Worm (Caenorhabditis elegans): ENCODE data around the gene nhr-190.

nhr-190 gene

DNA sequence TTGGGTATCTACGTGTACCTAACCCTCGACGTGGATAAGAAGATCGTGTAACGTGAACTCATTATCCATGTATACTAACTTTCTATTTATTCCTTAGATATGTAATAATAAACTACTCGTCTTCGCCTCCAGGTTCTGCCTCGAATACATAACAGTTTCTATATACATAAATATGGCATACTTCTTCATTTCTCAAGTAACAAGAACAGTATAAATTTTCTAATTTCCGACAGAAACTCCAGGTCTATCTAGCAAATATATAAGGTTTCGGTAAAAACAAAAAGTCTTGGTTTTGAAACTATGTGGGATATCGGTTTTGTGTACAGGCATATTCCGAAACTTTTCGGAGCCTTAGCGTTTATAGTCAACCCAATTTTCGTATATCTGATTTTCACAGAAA, 4.4 kb downstream of the nhr-190 start, which contains the start of gene srj-37:
srj-37 (plus strand) TSS at position 301 of the 400 bp plus-strand sequence.
- no peak for TF ChIP-seq tra-1 (GFP tag; IDR thresholded peaks at IDR 0.05)

DNA sequence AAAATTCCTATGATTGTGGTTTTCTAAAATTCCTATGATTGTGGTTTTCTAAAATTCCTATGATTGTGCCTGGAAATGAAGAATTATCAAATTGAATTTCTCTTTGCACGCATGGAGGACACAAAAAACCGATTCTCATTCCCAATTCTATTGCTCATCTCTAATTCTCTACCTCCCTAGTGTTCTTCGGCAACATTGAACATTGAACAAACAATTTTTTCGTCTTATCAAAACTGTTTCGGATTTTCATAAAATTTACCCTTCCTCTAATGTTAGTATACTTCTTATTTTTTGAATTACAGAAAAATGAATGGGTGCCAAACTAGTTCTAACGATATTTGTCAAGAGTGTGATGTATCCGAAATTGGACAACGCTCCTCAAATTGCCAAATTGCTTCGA, 6.4 kb downstream of the nhr-190 start, which contains the start of gene pals-31:
pals-31 (plus strand) TSS at position 301 of the 400 bp plus-strand sequence.
- no peak for TF ChIP-seq lin-38 (GFP tag; IDR thresholded peaks at IDR 0.05)
- TF ChIP-seq lin-29 (GFP tag; IDR thresholded peaks at IDR 0.05) = no peak
- TF ChIP-seq mdt-29 (GFP tag; IDR thresholded peaks at IDR 0.05) = no peak

DNA sequence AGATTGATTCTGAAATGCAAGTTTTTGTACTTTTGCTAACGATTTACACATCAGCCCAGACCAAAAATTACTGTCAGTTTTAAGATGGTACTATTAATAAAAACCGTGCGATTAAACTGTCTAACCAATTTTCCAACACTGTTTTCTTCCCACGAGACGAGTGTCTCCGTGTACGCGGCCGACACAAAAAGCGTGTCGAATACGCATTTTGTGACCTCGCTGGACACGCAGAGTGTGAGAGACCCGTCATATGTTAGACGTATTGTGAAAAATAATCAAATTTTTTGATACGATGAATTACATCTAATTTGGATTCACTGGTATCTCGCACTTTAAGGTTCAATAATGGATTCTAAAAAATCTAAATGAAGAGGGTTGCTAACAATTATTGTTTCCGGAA, 7.1 kb downstream of the nhr-190 start:
- TF ChIP-seq hlh-30 (tag; optimal IDR thresholded peaks at IDR 0.05; ENCODE audit: insufficient read depth) (peak; percentile 87), fos-1 (tag; optimal IDR thresholded peaks at IDR 0.05) (no peak), ZK546.5 (tag; optimal IDR thresholded peaks at IDR 0.05) (no peak), lin-38 (GFP tag; IDR thresholded peaks at IDR 0.05) (no peak), Y5F2A.4 (GFP tag; optimal IDR thresholded peaks at IDR 0.05) (no peak), lsy-2 (tag; optimal IDR thresholded peaks at IDR 0.05) (peak in 1 of 2 experiments; percentile 2), dve-1 (tag; optimal IDR thresholded peaks at IDR 0.05; ENCODE audit: insufficient read depth) (peak; percentile 66), sdz-12 (GFP tag; optimal IDR thresholded peaks at IDR 0.05) (no peak), rbr-2 (tag; optimal IDR thresholded peaks at IDR 0.05) (no peak), hif-1 (tag; optimal IDR thresholded peaks at IDR 0.05) (peak in 1 of 2 experiments; percentile 4), hmg-1.1 (GFP tag; IDR thresholded peaks at IDR 0.05) (0 out of 2 replicates have a peak, but pooled peaks have one; percentile 16), nhr-77 (tag; optimal IDR thresholded peaks at IDR 0.05) (peak; percentile 85), arid-1 (GFP tag; conservative IDR thresholded peaks at IDR 0.05) (no peak), snpc-4 (tag; optimal IDR thresholded peaks at IDR 0.05) (no peak), aly-2 (tag; optimal IDR thresholded peaks at IDR 0.05) (no peak), daf-8 (GFP tag; IDR thresholded peaks at IDR 0.05) (no peak), mxl-3 (GFP tag; optimal IDR thresholded peaks at IDR 0.05) (peak; percentile 78), mdl-1 (tag; optimal IDR thresholded peaks at IDR 0.05) (peak; percentile 15 to 74), D1046.2 (GFP tag; IDR thresholded peaks at IDR 0.05) (no peak), pqm-1 (tag; optimal IDR thresholded peaks at IDR 0.05) (peak; percentile 66), F49E8.2 (tag; optimal IDR thresholded peaks at IDR 0.05; ENCODE audit: borderline replicate concordance) (no peak), mxl-2 (GFP tag; conservative IDR thresholded peaks at IDR 0.05) (no peak), zag-1 (tag; optimal IDR thresholded peaks at IDR 0.05) (no peak), nhr-6 (tag; optimal IDR thresholded peaks at IDR 0.05) (no peak), nhr-42 (GFP tag; IDR thresholded peaks at IDR 0.05) (no peak), lin-15B (tag; optimal IDR thresholded peaks at IDR 0.05) (no peak), nhr-76 (tag; optimal IDR thresholded peaks at IDR 0.05) (no peak), ceh-62 (tag; optimal IDR thresholded peaks at IDR 0.05) (no peak), dpl-1 (GFP tag; optimal IDR thresholded peaks at IDR 0.05) (no peak), skn-1 (tag; optimal IDR thresholded peaks at IDR 0.05) (no peak), lin-13 (GFP tag; optimal IDR thresholded peaks at IDR 0.05) (no peak), gei-8 (GFP tag; optimal IDR thresholded peaks at IDR 0.05) (no peak), F26F4.8 (GFP tag; conservative IDR thresholded peaks at IDR 0.05) (no peak), mdt-29 (GFP tag; IDR thresholded peaks at IDR 0.05) (no peak), fkh-10 (GFP tag; optimal IDR thresholded peaks at IDR 0.05) (no peak), mes-2 (tag; optimal IDR thresholded peaks at IDR 0.05; ENCODE audit: poor library complexity, severe bottlenecking) (peak; percentile 33), Y48G9A.11 (GFP tag; IDR thresholded peaks at IDR 0.05) (no peak), nhr-48 (tag; optimal IDR thresholded peaks at IDR 0.05) (peak; percentile 19), cey-2 (tag; optimal IDR thresholded peaks at IDR 0.05; ENCODE audit: borderline replicate concordance, insufficient read depth) (no peak), nhr-28 (tag; optimal IDR thresholded peaks at IDR 0.05) (peak; percentile 98), F37D6.2 (tag; optimal IDR thresholded peaks at IDR 0.05) (no peak), zip-11 (GFP tag; IDR thresholded peaks at IDR 0.05) (no peak), hlh-11 (tag; optimal IDR thresholded peaks at IDR 0.05) (peak; percentile 84), lin-39 (tag; optimal IDR thresholded peaks at IDR 0.05) (no peak), unc-62 (GFP tag; optimal IDR thresholded peaks at IDR 0.05 in 1 of 2) (no peak), unc-62 (tag; optimal IDR thresholded peaks at IDR 0.05) (no peak)
